Fruit fly (Drosophila melanogaster) whole organism, embryonic: ENCODE measurements around the gene mRpL4.

Source experiments
- Antp ChIP-seq: fragments of 200-800 bp; sonication (Bioruptor generic); optimal IDR thresholded peaks from 3 replicates; lab custom pipeline; 2016; ENCODE audit warnings: missing biosample characterization, missing genetic modification characterization
- B-H1 ChIP-seq: fragments of 200-800 bp; sonication (Bioruptor generic); IDR thresholded peaks from 3 replicates; pipeline ENCODE4 v1.3.6; 2022; ENCODE audit warnings: missing biosample characterization, missing genetic modification characterization
- Blimp-1 ChIP-seq: fragments of 200-800 bp; sonication (Bioruptor generic); optimal IDR thresholded peaks from 3 replicates; lab custom pipeline; 2018; ENCODE audit warnings: missing biosample characterization, missing genetic modification characterization, mild to moderate bottlenecking, moderate library complexity, missing genetic modification reagents
- CG10267 ChIP-seq: fragments of 200-800 bp; sonication (Bioruptor generic); optimal IDR thresholded peaks from 2 replicates; lab custom pipeline; 2018; ENCODE audit warnings: missing biosample characterization, mild to moderate bottlenecking, missing genetic modification characterization, moderate library complexity
- CG10366 ChIP-seq: fragments of 200-800 bp; sonication (Bioruptor generic); IDR thresholded peaks from 2 replicates; pipeline ENCODE4 v1.3.6; 2022; ENCODE audit warnings: missing biosample characterization, missing genetic modification characterization
- CG10565 ChIP-seq: fragments of 200-800 bp; sonication (Bioruptor generic); optimal IDR thresholded peaks from 3 replicates; lab custom pipeline; 2016; ENCODE audit warnings: missing biosample characterization, mild to moderate bottlenecking, missing genetic modification characterization
- CG12391 ChIP-seq: fragments of 200-800 bp; sonication (Bioruptor generic); optimal IDR thresholded peaks from 3 replicates; lab custom pipeline; 2018; ENCODE audit warnings: missing biosample characterization, mild to moderate bottlenecking, missing genetic modification characterization, moderate library complexity
- CG13287 ChIP-seq: fragments of 200-800 bp; sonication (Bioruptor generic); IDR thresholded peaks from 2 replicates; pipeline ENCODE4 v1.3.6; 2022; ENCODE audit warnings: missing biosample characterization, missing genetic modification characterization; ENCODE audit not compliant: partially characterized antibody
- CG13894 ChIP-seq: fragments of 200-800 bp; sonication (Bioruptor generic); optimal IDR thresholded peaks from 3 replicates; lab custom pipeline; 2018; ENCODE audit warnings: missing biosample characterization, mild to moderate bottlenecking, missing genetic modification characterization, moderate library complexity
- CG15696 ChIP-seq: fragments of 200-800 bp; sonication (Bioruptor generic); optimal IDR thresholded peaks from 2 replicates; lab custom pipeline; 2019; ENCODE audit warnings: missing biosample characterization, mild to moderate bottlenecking, missing genetic modification characterization, moderate library complexity
- CG1603 ChIP-seq: fragments of 200-800 bp; sonication (Bioruptor generic); optimal IDR thresholded peaks from 2 replicates; lab custom pipeline; 2019; ENCODE audit warnings: missing biosample characterization, mild to moderate bottlenecking, missing genetic modification characterization, moderate library complexity
- CG17361 ChIP-seq: fragments of 200-800 bp; sonication (Bioruptor generic); IDR thresholded peaks from 3 replicates; pipeline ENCODE4 v1.3.6; 2022; ENCODE audit warnings: missing biosample characterization, missing genetic modification characterization
- CG17912 ChIP-seq: fragments of 200-800 bp; sonication (Bioruptor generic); optimal IDR thresholded peaks from 2 replicates; lab custom pipeline; 2018; ENCODE audit warnings: missing biosample characterization, mild to moderate bottlenecking, missing genetic modification characterization
- CG18619 ChIP-seq: fragments of 200-800 bp; sonication (Bioruptor generic); optimal IDR thresholded peaks from 3 replicates; lab custom pipeline; 2017; ENCODE audit warnings: missing biosample characterization, mild to moderate bottlenecking, missing genetic modification characterization
- CG2199 ChIP-seq: fragments of 200-800 bp; sonication (Bioruptor generic); IDR thresholded peaks from 3 replicates; pipeline ENCODE4 v1.3.6; 2022; ENCODE audit warnings: missing biosample characterization, missing genetic modification characterization
- CG3838 ChIP-seq: fragments of 200-800 bp; sonication (Bioruptor generic); optimal IDR thresholded peaks from 3 replicates; lab custom pipeline; 2016; ENCODE audit warnings: missing biosample characterization, missing genetic modification characterization
- CG4360 ChIP-seq: fragments of 200-800 bp; sonication (Bioruptor generic); IDR thresholded peaks from 2 replicates; pipeline ENCODE4 v1.3.6; 2022; ENCODE audit warnings: missing biosample characterization, missing genetic modification characterization
- CG5180 ChIP-seq: fragments of 200-800 bp; sonication (Bioruptor generic); optimal IDR thresholded peaks from 3 replicates; lab custom pipeline; 2017; ENCODE audit warnings: missing biosample characterization, missing genetic modification characterization, mild to moderate bottlenecking, moderate library complexity, missing genetic modification reagents
- CG7786 ChIP-seq: fragments of 200-800 bp; sonication (Bioruptor generic); optimal IDR thresholded peaks from 2 replicates; lab custom pipeline; 2016; ENCODE audit warnings: missing biosample characterization, missing genetic modification characterization
- CG8281 ChIP-seq: fragments of 200-800 bp; sonication (Bioruptor generic); optimal IDR thresholded peaks from 2 replicates; lab custom pipeline; 2018; ENCODE audit warnings: missing biosample characterization, mild to moderate bottlenecking, missing genetic modification characterization, moderate library complexity
- CG8478 ChIP-seq: fragments of >200 bp; optimal IDR thresholded peaks from 2 replicates; lab custom pipeline; 2018
- CG8924 ChIP-seq: fragments of 200-800 bp; optimal IDR thresholded peaks from 3 replicates; lab custom pipeline; 2019; ENCODE audit warnings: missing biosample characterization, mild to moderate bottlenecking, missing genetic modification characterization, moderate library complexity
- CG8944 ChIP-seq: fragments of 200-800 bp; sonication (Bioruptor generic); optimal IDR thresholded peaks from 3 replicates; lab custom pipeline; 2016; ENCODE audit warnings: missing biosample characterization, missing genetic modification characterization
- Chrac-16 ChIP-seq: fragments of 200-800 bp; sonication (Bioruptor generic); optimal IDR thresholded peaks from 3 replicates; lab custom pipeline; 2016; ENCODE audit warnings: missing biosample characterization, missing genetic modification characterization
- D19A ChIP-seq: fragments of 200-800 bp; optimal IDR thresholded peaks from 3 replicates; lab custom pipeline; 2019; ENCODE audit warnings: missing biosample characterization, mild to moderate bottlenecking, missing genetic modification characterization, moderate library complexity
- HmgZ ChIP-seq: fragments of 200-800 bp; sonication (Bioruptor generic); optimal IDR thresholded peaks from 2 replicates; lab custom pipeline; 2018; ENCODE audit warnings: missing biosample characterization, mild to moderate bottlenecking, missing genetic modification characterization
- Hr3 ChIP-seq: fragments of 200-800 bp; sonication (Bioruptor generic); optimal IDR thresholded peaks from 3 replicates; lab custom pipeline; 2016; ENCODE audit warnings: missing biosample characterization, missing genetic modification characterization
- MTF-1 ChIP-seq: fragments of 200-800 bp; sonication (Bioruptor generic); optimal IDR thresholded peaks from 2 replicates; lab custom pipeline; 2018; ENCODE audit warnings: missing biosample characterization, mild to moderate bottlenecking, missing genetic modification characterization, borderline replicate concordance
- Max ChIP-seq: fragments of 200-800 bp; sonication (Bioruptor generic); optimal IDR thresholded peaks from 2 replicates; lab custom pipeline; 2016; ENCODE audit warnings: missing biosample characterization, mild to moderate bottlenecking, missing genetic modification characterization
- Mrtf ChIP-seq: fragments of 200-800 bp; sonication (Bioruptor generic); IDR thresholded peaks from 3 replicates; pipeline ENCODE4 v1.3.6; 2022; ENCODE audit warnings: missing biosample characterization, missing genetic modification characterization
- Neu2 ChIP-seq: fragments of 200-800 bp; sonication (Bioruptor generic); optimal IDR thresholded peaks from 3 replicates; lab custom pipeline; 2016; ENCODE audit warnings: missing biosample characterization, missing genetic modification characterization, borderline replicate concordance
- Nf-YA ChIP-seq: fragments of 200-800 bp; sonication (Bioruptor generic); IDR thresholded peaks from 2 replicates; pipeline ENCODE4 v1.3.6; 2022; ENCODE audit warnings: missing biosample characterization, missing genetic modification characterization
- Optix ChIP-seq: fragments of 200-800 bp; sonication (Bioruptor generic); IDR thresholded peaks from 3 replicates; pipeline ENCODE4 v1.3.6; 2022; ENCODE audit warnings: missing biosample characterization, missing genetic modification characterization
- Ravus ChIP-seq: fragments of 200-800 bp; sonication (Bioruptor generic); IDR thresholded peaks from 2 replicates; pipeline ENCODE4 v1.3.6; 2022; ENCODE audit warnings: missing biosample characterization, missing genetic modification characterization
- ac ChIP-seq: fragments of 200-800 bp; sonication (Bioruptor generic); optimal IDR thresholded peaks from 3 replicates; lab custom pipeline; 2017; ENCODE audit warnings: missing biosample characterization, mild to moderate bottlenecking, missing genetic modification characterization
- cas ChIP-seq: fragments of 200-800 bp; sonication (Bioruptor generic); IDR thresholded peaks from 2 replicates; pipeline ENCODE4 v1.3.6; 2022; ENCODE audit warnings: missing biosample characterization, missing genetic modification characterization
- crc ChIP-seq: fragments of 200-800 bp; sonication (Bioruptor generic); optimal IDR thresholded peaks from 2 replicates; lab custom pipeline; 2016; ENCODE audit warnings: missing biosample characterization, missing genetic modification characterization
- dmrt11E ChIP-seq: fragments of 200-800 bp; sonication (Bioruptor generic); optimal IDR thresholded peaks from 3 replicates; lab custom pipeline; 2018; ENCODE audit warnings: missing biosample characterization, mild to moderate bottlenecking, missing genetic modification characterization, moderate library complexity
- fu2 ChIP-seq: fragments of 200-800 bp; sonication (Bioruptor generic); optimal IDR thresholded peaks from 2 replicates; lab custom pipeline; 2016; ENCODE audit warnings: missing biosample characterization, missing genetic modification characterization
- grn ChIP-seq: fragments of 200-800 bp; sonication (Bioruptor generic); optimal IDR thresholded peaks from 3 replicates; lab custom pipeline; 2017; ENCODE audit warnings: missing biosample characterization, missing genetic modification characterization
- ham ChIP-seq: fragments of 200-800 bp; sonication (Bioruptor generic); IDR thresholded peaks from 2 replicates; pipeline ENCODE4 v1.3.6; 2022; ENCODE audit warnings: missing biosample characterization, missing genetic modification characterization
- hbn ChIP-seq: fragments of 200-800 bp; sonication (Bioruptor generic); IDR thresholded peaks from 2 replicates; pipeline ENCODE4 v1.3.6; 2022; ENCODE audit warnings: missing biosample characterization, missing genetic modification characterization; ENCODE audit not compliant: partially characterized antibody
- nmo ChIP-seq: fragments of 200-800 bp; sonication (Bioruptor generic); optimal IDR thresholded peaks from 2 replicates; lab custom pipeline; 2018; ENCODE audit warnings: missing biosample characterization, mild to moderate bottlenecking, missing genetic modification characterization, moderate library complexity
- pita ChIP-seq: fragments of 200-800 bp; sonication (Bioruptor generic); optimal IDR thresholded peaks from 2 replicates; lab custom pipeline; 2017; ENCODE audit warnings: missing biosample characterization, mild to moderate bottlenecking, missing genetic modification characterization
- run ChIP-seq: fragments of 200-800 bp; sonication (Bioruptor generic); optimal IDR thresholded peaks from 3 replicates; lab custom pipeline; 2018; ENCODE audit warnings: missing biosample characterization, mild to moderate bottlenecking, missing genetic modification characterization
- sug ChIP-seq: fragments of 200-800 bp; optimal IDR thresholded peaks from 2 replicates; lab custom pipeline; 2019; ENCODE audit warnings: missing biosample characterization, mild to moderate bottlenecking, missing genetic modification characterization, moderate library complexity
- tna ChIP-seq: fragments of 200-800 bp; sonication (Bioruptor generic); IDR thresholded peaks from 2 replicates; pipeline ENCODE4 v1.3.6; 2022; ENCODE audit warnings: missing biosample characterization, missing genetic modification characterization; ENCODE audit not compliant: partially characterized antibody
- tx ChIP-seq: fragments of 200-800 bp; sonication (Bioruptor generic); optimal IDR thresholded peaks from 2 replicates; lab custom pipeline; 2016; ENCODE audit warnings: missing biosample characterization, missing genetic modification characterization
- unc-4 ChIP-seq: fragments of 200-800 bp; sonication (Bioruptor generic); IDR thresholded peaks from 2 replicates; pipeline ENCODE4 v1.3.6; 2022; ENCODE audit warnings: missing biosample characterization, missing genetic modification characterization; ENCODE audit not compliant: partially characterized antibody
- wdn ChIP-seq: fragments of 200-800 bp; sonication (Bioruptor generic); IDR thresholded peaks from 2 replicates; pipeline ENCODE4 v1.3.6; 2022; ENCODE audit warnings: missing biosample characterization, missing genetic modification characterization

The mRpL4 gene

dm6 chr2L:16286360-16287005 lies 42.4 kb downstream of the mRpL4 start (continued):
- TF ChIP-seq CG1603 (tag; lab: Kevin White, UChicago), result peak; percentile 61
- TF ChIP-seq CG10267 (tag; lab: Kevin White, UChicago), result peak; percentile 68
- no peak for TF ChIP-seq tna (GFP tag; lab: Robert Waterston, UW)
- peak; percentile 59 for TF ChIP-seq HmgZ (tag; lab: Kevin White, UChicago)
- peak; percentile 76 for TF ChIP-seq CG15696 (tag; lab: Kevin White, UChicago)
- peak; percentile 67 for TF ChIP-seq Antp
- peak; percentile 81 for TF ChIP-seq dmrt11E (tag; lab: Kevin White, UChicago)
- TF ChIP-seq Ravus (GFP tag; lab: Robert Waterston, UW), result no peak
- no peak for TF ChIP-seq unc-4 (GFP tag; lab: Robert Waterston, UW)
- peak; percentile 79 for TF ChIP-seq Hr3 (GFP tag; lab: Kevin White, UChicago)
- no peak for TF ChIP-seq Mrtf (GFP tag; lab: Robert Waterston, UW)
- TF ChIP-seq sug (tag; lab: Kevin White, UChicago), result peak; percentile 50
- peak; percentile 53 for TF ChIP-seq CG8944
- peak; percentile 79 for TF ChIP-seq Blimp-1
- TF ChIP-seq CG10565 (GFP tag; lab: Kevin White, UChicago), result no peak
- no peak for TF ChIP-seq CG17361
- no peak for TF ChIP-seq CG8478
- TF ChIP-seq CG7786, result peak; percentile 81
- TF ChIP-seq wdn (GFP tag; lab: Robert Waterston, UW), result no peak
- TF ChIP-seq CG4360, result no peak
- TF ChIP-seq run (tag; lab: Kevin White, UChicago), result peak; percentile 74
- peak; percentile 83 for TF ChIP-seq nmo (GFP tag; lab: Kevin White, UChicago)
- peak; percentile 82 for TF ChIP-seq Chrac-16
- TF ChIP-seq CG12391 (tag; lab: Kevin White, UChicago), result peak; percentile 90
- TF ChIP-seq CG8281 (tag; lab: Kevin White, UChicago), result peak; percentile 94
- peak; percentile 86 for TF ChIP-seq CG18619 (GFP tag; lab: Kevin White, UChicago)
- TF ChIP-seq fu2, result peak; percentile 79
- peak; percentile 69 for TF ChIP-seq crc (GFP tag; lab: Kevin White, UChicago)
- TF ChIP-seq CG2199 (GFP tag; lab: Robert Waterston, UW), result no peak
- peak; percentile 40 for TF ChIP-seq CG17912
- peak; percentile 77 for TF ChIP-seq CG3838
- no peak for TF ChIP-seq Optix (GFP tag; lab: Robert Waterston, UW)
- no peak for TF ChIP-seq Nf-YA
- TF ChIP-seq CG10366 (GFP tag; lab: Robert Waterston, UW), result no peak
- TF ChIP-seq grn, result no peak
- peak; percentile 66 for TF ChIP-seq Max
- no peak for TF ChIP-seq B-H1
- TF ChIP-seq Neu2 (GFP tag; lab: Kevin White, UChicago), result no peak
- TF ChIP-seq CG13894 (tag; lab: Kevin White, UChicago), result peak; percentile 28
- TF ChIP-seq ac (GFP tag; lab: Kevin White, UChicago), result no peak
- peak; percentile 13 for TF ChIP-seq MTF-1 (GFP tag; lab: Kevin White, UChicago)
- TF ChIP-seq pita (GFP tag; lab: Kevin White, UChicago), result no peak
- TF ChIP-seq ham (GFP tag; lab: Robert Waterston, UW), result no peak
- peak; percentile 80 for TF ChIP-seq D19A (tag; lab: Kevin White, UChicago)
- TF ChIP-seq cas, result no peak
- TF ChIP-seq CG8924 (tag; lab: Kevin White, UChicago), result peak; percentile 87
- TF ChIP-seq tx (GFP tag; lab: Kevin White, UChicago), result peak; percentile 82
- TF ChIP-seq CG13287 (GFP tag; lab: Robert Waterston, UW), result no peak
- TF ChIP-seq hbn (GFP tag; lab: Robert Waterston, UW), result no peak
- TF ChIP-seq CG5180, result peak; percentile 62
